Worm (Caenorhabditis elegans): Measurements from ENCODE around the gene irld-12.
A peak's percentile ranks its signal among the peaks of the same experiment; 100 is the strongest.

Gene irld-12

ce11 chrV:3054254-3054653 lies 33.0 kb upstream of the irld-12 start, which contains the start of gene C50H11.8:
C50H11.8 (plus strand) TSS chrV:3054554.
- TF ChIP-seq F44E2.7 (GFP tag; IDR thresholded peaks at IDR 0.05) (no peak), hif-1 (tag; optimal IDR thresholded peaks at IDR 0.05) (no peak), nhr-237 (tag; optimal IDR thresholded peaks at IDR 0.05) (no peak), T26A8.4 (GFP tag; IDR thresholded peaks at IDR 0.05) (no peak), nhr-10 (tag; optimal IDR thresholded peaks at IDR 0.05) (no peak), duxl-1 (tag; optimal IDR thresholded peaks at IDR 0.05; ENCODE audit: poor library complexity) (no peak), nhr-111 (GFP tag; optimal IDR thresholded peaks at IDR 0.05) (no peak), hlh-11 (tag; optimal IDR thresholded peaks at IDR 0.05) (no peak), unc-39 (tag; optimal IDR thresholded peaks at IDR 0.05) (no peak), nhr-28 (tag; optimal IDR thresholded peaks at IDR 0.05) (no peak), ces-1 (GFP tag; optimal IDR thresholded peaks at IDR 0.05) (no peak), unc-130 (GFP tag; optimal IDR thresholded peaks at IDR 0.05) (no peak)

DNA sequence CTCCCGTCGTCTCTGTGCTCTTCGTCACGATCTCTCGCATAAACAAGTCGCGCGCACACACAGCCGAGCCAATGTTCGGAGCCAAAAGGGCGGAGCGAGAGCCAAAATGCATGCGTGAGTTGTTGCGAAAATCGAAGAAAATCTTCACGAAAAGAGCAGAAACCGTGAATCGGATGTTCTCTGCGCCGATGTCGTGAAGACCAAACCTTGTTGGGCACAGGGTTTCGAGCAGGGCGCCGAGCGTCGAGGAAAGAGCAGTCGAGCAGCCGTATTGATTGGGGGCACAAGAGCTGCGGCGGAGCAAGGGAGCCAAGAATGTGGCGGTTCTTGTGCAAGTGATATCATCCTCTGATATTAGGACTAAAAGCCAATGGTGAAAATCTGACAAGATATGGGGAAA lies 25.2 kb upstream of the irld-12 start:
- TF ChIP-seq set-16 (GFP tag; IDR thresholded peaks at IDR 0.05) (peak; percentile 72), ceh-20 (GFP tag; IDR thresholded peaks at IDR 0.05) (no peak), aha-1 (tag) (peak; percentile 83)

ce11 chrV:3044837-3045236 lies 23.6 kb upstream of the irld-12 start, which contains the start of gene F59D6.1:
F59D6.1 (plus strand) TSS chrV:3045137.
- TF ChIP-seq nhr-102 (tag; optimal IDR thresholded peaks at IDR 0.05): no peak
- TF ChIP-seq hlh-30 (tag; optimal IDR thresholded peaks at IDR 0.05; ENCODE audit: insufficient read depth): no peak
- no peak for TF ChIP-seq ceh-44 (GFP tag; IDR thresholded peaks at IDR 0.05)
- TF ChIP-seq F44E2.7 (GFP tag; IDR thresholded peaks at IDR 0.05): no peak
- TF ChIP-seq dmd-8 (GFP tag; IDR thresholded peaks at IDR 0.05): no peak
- TF ChIP-seq nhr-111 (GFP tag; optimal IDR thresholded peaks at IDR 0.05): no peak
- TF ChIP-seq spr-1 (tag; optimal IDR thresholded peaks at IDR 0.05): no peak
- TF ChIP-seq php-3 (GFP tag; IDR thresholded peaks at IDR 0.05): no peak
- no peak for TF ChIP-seq nhr-25 (tag; optimal IDR thresholded peaks at IDR 0.05; ENCODE audit: borderline replicate concordance, insufficient read depth)
- TF ChIP-seq D1046.2 (GFP tag; IDR thresholded peaks at IDR 0.05): no peak

ce11 chrV:3040930-3041329 lies 19.7 kb upstream of the irld-12 start:
- TF ChIP-seq set-16 (GFP tag; IDR thresholded peaks at IDR 0.05) (no peak), ceh-32 (tag; optimal IDR thresholded peaks at IDR 0.05; ENCODE audit: poor library complexity) (no peak), nhr-41 (GFP tag; IDR thresholded peaks at IDR 0.05) (no peak), hif-1 (tag; optimal IDR thresholded peaks at IDR 0.05) (no peak), tra-1 (GFP tag; IDR thresholded peaks at IDR 0.05) (no peak), fkh-10 (GFP tag; optimal IDR thresholded peaks at IDR 0.05) (no peak), F37D6.2 (tag; optimal IDR thresholded peaks at IDR 0.05) (no peak), Y75B8A.6 (GFP tag; IDR thresholded peaks at IDR 0.05) (no peak), nhr-102 (tag; optimal IDR thresholded peaks at IDR 0.05) (no peak)

DNA sequence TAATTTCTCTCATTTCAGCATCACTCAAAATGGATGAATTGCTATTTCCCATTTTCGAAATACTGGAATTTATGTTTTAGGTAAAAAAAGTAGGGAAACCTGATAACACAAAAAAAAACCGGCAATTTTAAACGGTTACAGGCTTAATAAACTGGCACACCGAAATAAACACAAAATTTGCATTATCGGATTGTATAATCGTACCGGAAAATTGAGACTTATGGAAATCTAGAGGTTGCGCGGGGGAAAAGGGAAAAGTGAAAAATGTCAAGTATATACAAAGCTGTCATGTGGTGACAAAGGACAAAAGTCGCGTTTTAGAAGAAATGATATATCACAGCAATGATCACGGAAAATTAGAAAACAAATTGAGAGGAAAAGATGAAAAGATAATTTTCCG lies 18.1 kb upstream of the irld-12 start, which contains the start of gene chpf-2:
chpf-2 (minus strand) TSS at position 101 of the 400 bp plus-strand sequence.
- TF ChIP-seq mxl-2 (GFP tag; conservative IDR thresholded peaks at IDR 0.05): no peak
- no peak for TF ChIP-seq dpl-1 (GFP tag; optimal IDR thresholded peaks at IDR 0.05)
- no peak for TF ChIP-seq F26F4.8 (GFP tag; conservative IDR thresholded peaks at IDR 0.05)
- TF ChIP-seq hmg-1.1 (GFP tag; IDR thresholded peaks at IDR 0.05): no peak
- TF ChIP-seq zfp-3 (GFP tag; conservative IDR thresholded peaks at IDR 0.05): no peak
- no peak for TF ChIP-seq daf-12 (tag; optimal IDR thresholded peaks at IDR 0.05)
- TF ChIP-seq snpc-1.2 (GFP tag; IDR thresholded peaks at IDR 0.05): no peak
- TF ChIP-seq mdl-1 (tag; optimal IDR thresholded peaks at IDR 0.05): no peak
- TF ChIP-seq ZK337.2 (GFP tag; IDR thresholded peaks at IDR 0.05): no peak
